Worm (Caenorhabditis elegans): Measurements from ENCODE around the gene C07B5.3.

- TF ChIP-seq ztf-29 (GFP tag; IDR thresholded peaks at IDR 0.05): no peak
- TF ChIP-seq ztf-23 (GFP tag; IDR thresholded peaks at IDR 0.05): no peak
Measured at ce11 chrX:9523118-9523517, at the start of gene C07B5.3.
